Fruit fly (Drosophila melanogaster): Measurements from ENCODE around the gene HGTX.

Gene HGTX

dm6 chr3L:14555052-14555451, 44.3 kb downstream of the HGTX start (continued):
- TF ChIP-seq sqz (GFP tag; optimal IDR thresholded peaks at IDR 0.05) (peak; percentile 40), CG8290 (GFP tag; optimal IDR thresholded peaks at IDR 0.05) (peak; percentile 20), CG8290 (tag; optimal IDR thresholded peaks at IDR 0.05) (peak in 1 of 2 experiments; percentile 50), lmd (GFP tag; IDR thresholded peaks at IDR 0.05) (no peak), trh (GFP tag; optimal IDR thresholded peaks at IDR 0.05) (no peak), gcm (GFP tag; optimal IDR thresholded peaks at IDR 0.05) (no peak), CG14860 (GFP tag; IDR thresholded peaks at IDR 0.05; ENCODE audit: partially characterized antibody) (no peak), dmrt11E (tag; optimal IDR thresholded peaks at IDR 0.05) (peak; percentile 21), Oli (tag; optimal IDR thresholded peaks at IDR 0.05) (peak; percentile 20), CG8944 (GFP tag; optimal IDR thresholded peaks at IDR 0.05) (no peak), CG18619 (GFP tag; optimal IDR thresholded peaks at IDR 0.05) (peak; percentile 24), CG17912 (GFP tag; optimal IDR thresholded peaks at IDR 0.05) (peak; percentile 65), lab (GFP tag; optimal IDR thresholded peaks at IDR 0.05) (peak; percentile 72), Awh (GFP tag; IDR thresholded peaks at IDR 0.05) (0 out of 2 replicates have a peak, but pooled peaks have one; percentile 49), tap (tag; optimal IDR thresholded peaks at IDR 0.05) (peak; percentile 2), CG17385 (GFP tag; optimal IDR thresholded peaks at IDR 0.05) (peak; percentile 39), CG33557 (GFP tag; optimal IDR thresholded peaks at IDR 0.05) (peak; percentile 47), CG9876 (GFP tag; optimal IDR thresholded peaks at IDR 0.05) (no peak), Adf1 (GFP tag; IDR thresholded peaks at IDR 0.05) (no peak), Sox100B (GFP tag; optimal IDR thresholded peaks at IDR 0.05) (peak; percentile 36), nau (GFP tag; optimal IDR thresholded peaks at IDR 0.05) (peak; percentile 61), lola (GFP tag; optimal IDR thresholded peaks at IDR 0.05) (peak in 1 of 3 experiments; percentile 28), Hr78 (GFP tag; optimal IDR thresholded peaks at IDR 0.05) (peak in 1 of 2 experiments; percentile 74), pfk (GFP tag; optimal IDR thresholded peaks at IDR 0.05) (peak; percentile 47), Camta (GFP tag; optimal IDR thresholded peaks at IDR 0.05) (no peak), caup (GFP tag; optimal IDR thresholded peaks at IDR 0.05; ENCODE audit: severe bottlenecking) (peak; percentile 8), CG10979 (tag; optimal IDR thresholded peaks at IDR 0.05) (peak; percentile 1), chinmo (GFP tag; IDR thresholded peaks at IDR 0.05; ENCODE audit: partially characterized antibody) (no peak), danr (GFP tag; IDR thresholded peaks at IDR 0.05) (no peak), TFAM (GFP tag; optimal IDR thresholded peaks at IDR 0.05) (no peak), CG11560 (tag; IDR thresholded peaks at IDR 0.05) (no peak), HmgZ (tag; optimal IDR thresholded peaks at IDR 0.05) (peak; percentile 48), nom (GFP tag; optimal IDR thresholded peaks at IDR 0.05) (peak; percentile 22), CG11696 (GFP tag; IDR thresholded peaks at IDR 0.05) (no peak), CG10274 (GFP tag; optimal IDR thresholded peaks at IDR 0.05) (no peak), CG12391 (tag; optimal IDR thresholded peaks at IDR 0.05) (peak; percentile 7), CG16813 (GFP tag; IDR thresholded peaks at IDR 0.05; ENCODE audit: partially characterized antibody) (no peak), CG1602 (GFP tag; optimal IDR thresholded peaks at IDR 0.05) (no peak), CG13424 (tag; optimal IDR thresholded peaks at IDR 0.05) (peak; percentile 37), NC2α (GFP tag; optimal IDR thresholded peaks at IDR 0.05) (peak; percentile 11), CG31441 (GFP tag; IDR thresholded peaks at IDR 0.05) (peak; percentile 42; the same call in 1 of the 2 replicates), CG31365 (tag; optimal IDR thresholded peaks at IDR 0.05) (peak; percentile 53), CG11723 (GFP tag; optimal IDR thresholded peaks at IDR 0.05) (peak; percentile 56), CG4328 (GFP tag; optimal IDR thresholded peaks at IDR 0.05) (peak; percentile 47), CG17359 (tag; optimal IDR thresholded peaks at IDR 0.05) (peak; percentile 52), CG2120 (GFP tag; optimal IDR thresholded peaks at IDR 0.05) (no peak), CG3407 (GFP tag; optimal IDR thresholded peaks at IDR 0.05) (peak; percentile 12), cwo (GFP tag; optimal IDR thresholded peaks at IDR 0.05) (peak; percentile 85), eve (GFP tag; optimal IDR thresholded peaks at IDR 0.05) (peak in 1 of 2 experiments; percentile 44)
